Worm (Caenorhabditis elegans): ENCODE data around the gene panl-3.

ce11 chrIII:9789607-9790073, 29.2 kb upstream of the panl-3 start, which contains the start of gene R10E11.5:
- no peak for TF ChIP-seq fkh-10 (GFP tag; optimal IDR thresholded peaks at IDR 0.05)
- no peak for TF ChIP-seq ces-1 (GFP tag; optimal IDR thresholded peaks at IDR 0.05)
- no peak for TF ChIP-seq nhr-77 (tag; optimal IDR thresholded peaks at IDR 0.05)
- no peak for TF ChIP-seq lin-39 (tag; optimal IDR thresholded peaks at IDR 0.05)
- TF ChIP-seq duxl-1 (tag; optimal IDR thresholded peaks at IDR 0.05; ENCODE audit: poor library complexity) = no peak
- no peak for TF ChIP-seq unc-39 (tag; optimal IDR thresholded peaks at IDR 0.05)
- no peak for TF ChIP-seq jun-1 (tag; optimal IDR thresholded peaks at IDR 0.05)
- no peak for TF ChIP-seq mxl-3 (GFP tag; optimal IDR thresholded peaks at IDR 0.05)
